Worm (Caenorhabditis elegans): ENCODE data around the gene R05G9R.1.

DNA sequence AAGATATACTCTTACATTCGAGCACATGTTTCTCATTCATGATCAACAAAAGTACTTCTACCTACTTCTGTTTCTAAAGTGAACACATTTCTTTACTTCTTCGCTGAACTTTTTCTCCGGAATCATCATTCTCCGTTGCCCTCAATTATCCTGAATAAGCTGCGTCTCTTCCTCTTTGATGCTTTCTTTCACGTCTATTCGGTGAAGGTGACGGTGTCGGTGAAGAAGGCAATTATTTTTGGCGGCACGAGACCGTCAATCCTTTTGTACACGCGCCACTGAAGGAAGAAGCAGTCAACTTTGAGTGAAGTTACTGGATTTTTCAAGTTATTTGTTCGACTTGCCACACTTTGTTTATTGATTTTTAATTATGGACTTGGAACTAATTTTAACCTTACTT lies 17.7 kb upstream of the R05G9R.1 start, which contains the start of gene abch-1:
- no peak for TF ChIP-seq elt-1 (tag; optimal IDR thresholded peaks at IDR 0.05; ENCODE audit: borderline replicate concordance, insufficient read depth)
- TF ChIP-seq lsy-2 (tag; optimal IDR thresholded peaks at IDR 0.05), result no peak
- TF ChIP-seq ztf-11 (tag; optimal IDR thresholded peaks at IDR 0.05), result no peak
- no peak for TF ChIP-seq mls-2 (tag; optimal IDR thresholded peaks at IDR 0.05)
- TF ChIP-seq nhr-76 (tag; optimal IDR thresholded peaks at IDR 0.05), result no peak
- TF ChIP-seq ceh-83 (GFP tag; optimal IDR thresholded peaks at IDR 0.05), result no peak
- TF ChIP-seq pha-4 (tag; optimal IDR thresholded peaks at IDR 0.05), result no peak
- no peak for TF ChIP-seq blmp-1 (tag; optimal IDR thresholded peaks at IDR 0.05)
- TF ChIP-seq nhr-2 (tag; optimal IDR thresholded peaks at IDR 0.05), result no peak

Data from whole organism, mixed stage, embryonic.